Fruit fly (Drosophila melanogaster) Kc167 (cell line): Measurements from ENCODE around the gene CG32687.

Experiments used
- Sin3A ChIP-seq: fragments of >200 bp; optimal IDR thresholded peaks from 2 replicates; lab custom pipeline; 2018; ENCODE audit warnings: missing external identifiers
- h ChIP-seq: fragments of >200 bp; optimal IDR thresholded peaks from 3 replicates; lab custom pipeline; 2018; ENCODE audit warnings: missing external identifiers
- insv ChIP-seq: fragments of >200 bp; optimal IDR thresholded peaks from 3 replicates; lab custom pipeline; 2018; ENCODE audit warnings: missing external identifiers
- psq ChIP-seq: fragments of >200 bp; optimal IDR thresholded peaks from 2 replicates; lab custom pipeline; 2017; ENCODE audit warnings: missing external identifiers
- ttk ChIP-seq: sonication (Bioruptor generic); optimal IDR thresholded peaks from 2 replicates; lab custom pipeline; 2017; ENCODE audit warnings: missing external identifiers

- no peak for TF ChIP-seq ttk
- TF ChIP-seq psq (lab: Kevin White, UChicago): no peak
- TF ChIP-seq Sin3A (lab: Kevin White, UChicago): no peak
- TF ChIP-seq insv (lab: Kevin White, UChicago): no peak
- TF ChIP-seq h: no peak
Measured at dm6 chrX:10464531-10464930, 22.5 kb downstream of the CG32687 start.
